Fruit fly (Drosophila melanogaster) whole organism, prepupa: ENCODE measurements around the gene NO66.

ENCODE experiments used
- Blimp-1 ChIP-seq: fragments of 200-800 bp; sonication (Bioruptor generic); optimal IDR thresholded peaks from 3 replicates; lab custom pipeline; 2017; ENCODE audit warnings: missing biosample characterization, missing genetic modification characterization, mild to moderate bottlenecking, moderate library complexity, missing genetic modification reagents
- CG10669 ChIP-seq: fragments of 200-800 bp; sonication (Bioruptor generic); optimal IDR thresholded peaks from 3 replicates; lab custom pipeline; 2018; ENCODE audit warnings: missing biosample characterization, mild to moderate bottlenecking, missing genetic modification characterization, moderate library complexity
- CG11294 ChIP-seq: fragments of 200-800 bp; sonication (Bioruptor generic); IDR thresholded peaks from 2 replicates; pipeline ENCODE4 v1.3.6; 2022; ENCODE audit warnings: missing biosample characterization, missing genetic modification characterization
- CG11762 ChIP-seq: fragments of 200-800 bp; sonication (Bioruptor generic); optimal IDR thresholded peaks from 3 replicates; lab custom pipeline; 2016; ENCODE audit warnings: missing biosample characterization, missing genetic modification characterization; ENCODE audit not compliant: insufficient read depth
- CG11902 ChIP-seq: fragments of 200-800 bp; sonication (Bioruptor generic); optimal IDR thresholded peaks from 3 replicates; lab custom pipeline; 2016; ENCODE audit warnings: missing biosample characterization, missing genetic modification characterization
- CG16779 ChIP-seq: fragments of 200-800 bp; sonication (Bioruptor generic); optimal IDR thresholded peaks from 3 replicates; lab custom pipeline; 2017; ENCODE audit warnings: missing biosample characterization, mild to moderate bottlenecking, missing genetic modification characterization
- CG3032 ChIP-seq: fragments of 200-800 bp; optimal IDR thresholded peaks from 2 replicates; lab custom pipeline; 2019; ENCODE audit warnings: missing biosample characterization, mild to moderate bottlenecking, missing genetic modification characterization, moderate library complexity
- CG31627 ChIP-seq: fragments of 200-800 bp; sonication (Bioruptor generic); optimal IDR thresholded peaks from 3 replicates; lab custom pipeline; 2016; ENCODE audit warnings: missing biosample characterization, missing genetic modification characterization
- CG34406 ChIP-seq: fragments of 200-800 bp; sonication (Bioruptor generic); optimal IDR thresholded peaks from 3 replicates; lab custom pipeline; 2016; ENCODE audit warnings: missing biosample characterization, missing genetic modification characterization
- CG3919 ChIP-seq: fragments of 200-800 bp; sonication (Bioruptor generic); optimal IDR thresholded peaks from 3 replicates; lab custom pipeline; 2016; ENCODE audit warnings: missing biosample characterization, missing genetic modification characterization
- CG4318 ChIP-seq: fragments of 200-800 bp; sonication (Bioruptor generic); optimal IDR thresholded peaks from 3 replicates; lab custom pipeline; 2017; ENCODE audit warnings: missing biosample characterization, mild to moderate bottlenecking, missing genetic modification characterization
- CG6163 ChIP-seq: fragments of 200-800 bp; sonication (Bioruptor generic); IDR thresholded peaks from 3 replicates; pipeline ENCODE4 v1.3.6; 2022; ENCODE audit warnings: missing biosample characterization, missing genetic modification characterization
- CG6854 ChIP-seq: fragments of 200-800 bp; sonication (Bioruptor generic); optimal IDR thresholded peaks from 2 replicates; lab custom pipeline; 2017; ENCODE audit warnings: missing biosample characterization, mild to moderate bottlenecking, missing genetic modification characterization
- CG8319 ChIP-seq: fragments of 200-800 bp; sonication (Bioruptor generic); optimal IDR thresholded peaks from 3 replicates; lab custom pipeline; 2016; ENCODE audit warnings: missing biosample characterization, missing genetic modification characterization
- CG8632 ChIP-seq: fragments of 200-800 bp; sonication (Bioruptor generic); optimal IDR thresholded peaks from 3 replicates; lab custom pipeline; 2016; ENCODE audit warnings: missing biosample characterization, missing genetic modification characterization
- CG9139 ChIP-seq: fragments of 200-800 bp; sonication (Bioruptor generic); optimal IDR thresholded peaks from 3 replicates; lab custom pipeline; 2017; ENCODE audit warnings: missing biosample characterization, mild to moderate bottlenecking, missing genetic modification characterization
- Eip75B ChIP-seq: fragments of 200-800 bp; sonication (Bioruptor generic); optimal IDR thresholded peaks from 3 replicates; lab custom pipeline; 2016; ENCODE audit warnings: missing biosample characterization, missing genetic modification characterization
- Eip78C ChIP-seq: fragments of 200-800 bp; sonication (Bioruptor generic); peaks from one replicate; lab custom pipeline; 2016; ENCODE audit warnings: missing biosample characterization, missing genetic modification characterization
- Eip93F ChIP-seq: fragments of 200-800 bp; sonication (Bioruptor generic); optimal IDR thresholded peaks from 2 replicates; lab custom pipeline; 2016; ENCODE audit warnings: missing biosample characterization, mild to moderate bottlenecking, missing genetic modification characterization
- Ets96B ChIP-seq: fragments of 200-800 bp; optimal IDR thresholded peaks from 2 replicates; lab custom pipeline; 2019; ENCODE audit warnings: missing biosample characterization, mild to moderate bottlenecking, missing genetic modification characterization, moderate library complexity
- Gug ChIP-seq: fragments of 200-800 bp; sonication (Bioruptor generic); IDR thresholded peaks from 2 replicates; pipeline ENCODE4 v1.3.6; 2022; ENCODE audit warnings: missing biosample characterization, missing genetic modification characterization
- Hr4 ChIP-seq: fragments of 200-800 bp; sonication (Bioruptor generic); optimal IDR thresholded peaks from 3 replicates; lab custom pipeline; 2016; ENCODE audit warnings: missing biosample characterization, missing genetic modification characterization
- Lpt ChIP-seq: fragments of 200-800 bp; sonication (Bioruptor generic); optimal IDR thresholded peaks from 3 replicates; lab custom pipeline; 2016; ENCODE audit warnings: missing biosample characterization, missing genetic modification characterization
- Sox102F ChIP-seq: fragments of 200-800 bp; sonication (Bioruptor generic); optimal IDR thresholded peaks from 2 replicates; lab custom pipeline; 2016; ENCODE audit warnings: missing biosample characterization, mild to moderate bottlenecking, missing genetic modification characterization
- Sox15 ChIP-seq: fragments of 200-800 bp; sonication (Bioruptor generic); optimal IDR thresholded peaks from 3 replicates; lab custom pipeline; 2016; ENCODE audit warnings: missing biosample characterization, missing genetic modification characterization
- achi ChIP-seq: fragments of 200-800 bp; sonication (Bioruptor generic); optimal IDR thresholded peaks from 3 replicates; lab custom pipeline; 2016; ENCODE audit warnings: missing biosample characterization, missing genetic modification characterization
- acj6 ChIP-seq: fragments of 200-800 bp; sonication (Bioruptor generic); optimal IDR thresholded peaks from 3 replicates; lab custom pipeline; 2016; ENCODE audit warnings: missing biosample characterization, missing genetic modification characterization
- cyc ChIP-seq: fragments of 200-800 bp; sonication (Bioruptor generic); optimal IDR thresholded peaks from 3 replicates; lab custom pipeline; 2016; ENCODE audit warnings: missing biosample characterization, missing genetic modification characterization
- dac ChIP-seq: fragments of 200-800 bp; sonication (Bioruptor generic); optimal IDR thresholded peaks from 2 replicates; lab custom pipeline; 2017; ENCODE audit warnings: missing biosample characterization, mild to moderate bottlenecking, missing genetic modification characterization
- dsx ChIP-seq: fragments of 200-800 bp; optimal IDR thresholded peaks from 3 replicates; lab custom pipeline; 2019; ENCODE audit warnings: missing biosample characterization, mild to moderate bottlenecking, missing genetic modification characterization, moderate library complexity; ENCODE audit not compliant: poor library complexity, severe bottlenecking
- eg ChIP-seq: fragments of 200-800 bp; sonication (Bioruptor generic); IDR thresholded peaks from 3 replicates; pipeline ENCODE4 v1.3.6; 2022; ENCODE audit warnings: missing biosample characterization, missing genetic modification characterization
- fd59A ChIP-seq: fragments of 200-800 bp; sonication (Bioruptor generic); optimal IDR thresholded peaks from 2 replicates; lab custom pipeline; 2017; ENCODE audit warnings: missing biosample characterization, mild to moderate bottlenecking, missing genetic modification characterization, missing genetic modification reagents
- fkh ChIP-seq: fragments of 200-800 bp; sonication (Bioruptor generic); optimal IDR thresholded peaks from 3 replicates; lab custom pipeline; 2017; ENCODE audit warnings: missing biosample characterization, mild to moderate bottlenecking, missing genetic modification characterization, moderate library complexity
- net ChIP-seq: fragments of 200-800 bp; sonication (Bioruptor generic); optimal IDR thresholded peaks from 3 replicates; lab custom pipeline; 2016; ENCODE audit warnings: missing biosample characterization, missing genetic modification characterization
- pdm3 ChIP-seq: fragments of 200-800 bp; sonication (Bioruptor generic); optimal IDR thresholded peaks from 3 replicates; lab custom pipeline; 2016; ENCODE audit warnings: missing biosample characterization, missing genetic modification characterization
- salr ChIP-seq, 2 experiments: fragments of 200-800 bp; sonication (Bioruptor generic); optimal IDR thresholded peaks; 3 replicates each; lab custom pipeline; 2016 to 2018; ENCODE audit warnings: missing biosample characterization in 2 of 2, missing genetic modification characterization in 2 of 2, mild to moderate bottlenecking in 1 of 2
- spab ChIP-seq: fragments of 200-800 bp; sonication (Bioruptor generic); optimal IDR thresholded peaks from 2 replicates; lab custom pipeline; 2017; ENCODE audit warnings: missing biosample characterization, mild to moderate bottlenecking, missing genetic modification characterization, missing genetic modification reagents
- svp ChIP-seq: fragments of 200-800 bp; sonication (Bioruptor generic); peaks from one replicate; lab custom pipeline; 2016; ENCODE audit warnings: missing biosample characterization, missing genetic modification characterization

Gene NO66

dm6 chrX:4324781-4325180 lies 5.5 kb downstream of the NO66 start (continued):
- TF ChIP-seq Hr4 (GFP tag; lab: Kevin White, UChicago): peak; percentile 98
- peak; percentile 99 for TF ChIP-seq CG3919 (GFP tag; lab: Kevin White, UChicago)
- TF ChIP-seq spab: peak; percentile 95
- peak; percentile 98 for TF ChIP-seq CG10669 (GFP tag; lab: Kevin White, UChicago)
- TF ChIP-seq Blimp-1 (GFP tag; lab: Kevin White, UChicago): peak; percentile 96
- peak; percentile 96 for TF ChIP-seq CG16779
- peak; percentile 100 for TF ChIP-seq svp (GFP tag; lab: Kevin White, UChicago)
- TF ChIP-seq dac: peak; percentile 95
- peak; percentile 94 for TF ChIP-seq dsx (GFP tag; lab: Kevin White, UChicago)
- peak; percentile 99 for TF ChIP-seq CG8632 (GFP tag; lab: Kevin White, UChicago)
- TF ChIP-seq CG31627 (GFP tag; lab: Kevin White, UChicago): peak; percentile 100
- TF ChIP-seq CG6854 (GFP tag; lab: Kevin White, UChicago): peak; percentile 98
- TF ChIP-seq CG34406 (GFP tag; lab: Kevin White, UChicago): peak; percentile 99
- TF ChIP-seq fd59A (GFP tag; lab: Kevin White, UChicago): peak; percentile 98
- TF ChIP-seq Ets96B (tag; lab: Kevin White, UChicago): peak; percentile 97
- peak; percentile 98 for TF ChIP-seq CG11762
- TF ChIP-seq CG9139: peak; percentile 94
- TF ChIP-seq CG11902: peak; percentile 99
- TF ChIP-seq pdm3 (GFP tag; lab: Kevin White, UChicago): peak; percentile 99
- TF ChIP-seq, all 60 proteins: peak for 60

- no peak for TF ChIP-seq fd59A (GFP tag; lab: Kevin White, UChicago)
- no peak for TF ChIP-seq Eip93F (GFP tag; lab: Kevin White, UChicago)
- peak in 1 of 2 experiments; percentile 13 for TF ChIP-seq salr (GFP tag; optimal IDR thresholded peaks at IDR 0.05; lab: Kevin White, UChicago)
- TF ChIP-seq CG9139: no peak
- no peak for TF ChIP-seq CG8319
- TF ChIP-seq eg (GFP tag; lab: Robert Waterston, UW): peak; percentile 37; the same call in 2 of the 3 replicates
- TF ChIP-seq Gug (GFP tag; lab: Robert Waterston, UW): no peak
- no peak for TF ChIP-seq CG11902
- TF ChIP-seq fkh (GFP tag; lab: Kevin White, UChicago): no peak
- TF ChIP-seq CG31627 (GFP tag; lab: Kevin White, UChicago): no peak
- no peak for TF ChIP-seq CG4318 (GFP tag; lab: Kevin White, UChicago)
- TF ChIP-seq net (GFP tag; lab: Kevin White, UChicago): no peak
- no peak for TF ChIP-seq spab
- no peak for TF ChIP-seq CG11294 (GFP tag; lab: Robert Waterston, UW)
- TF ChIP-seq Sox102F (GFP tag; lab: Kevin White, UChicago): no peak
- peak; percentile 70 for TF ChIP-seq Eip78C (GFP tag; lab: Kevin White, UChicago)
- no peak for TF ChIP-seq CG3032
- no peak for TF ChIP-seq Lpt (GFP tag; lab: Kevin White, UChicago)
- TF ChIP-seq CG6854 (GFP tag; lab: Kevin White, UChicago): no peak
- peak; percentile 33 for TF ChIP-seq CG10669 (GFP tag; lab: Kevin White, UChicago)
- no peak for TF ChIP-seq cyc
- no peak for TF ChIP-seq Ets96B (tag; lab: Kevin White, UChicago)
- TF ChIP-seq Eip75B (GFP tag; lab: Kevin White, UChicago): no peak
- TF ChIP-seq Sox15 (GFP tag; lab: Kevin White, UChicago): no peak
- no peak for TF ChIP-seq acj6 (GFP tag; lab: Kevin White, UChicago)
- TF ChIP-seq CG6163: peak; percentile 51; the same call in 1 of the 3 replicates
- TF ChIP-seq CG3919 (GFP tag; lab: Kevin White, UChicago): no peak
- TF ChIP-seq CG8632 (GFP tag; lab: Kevin White, UChicago): no peak
Observed at dm6 chrX:4325346-4325745, 6.1 kb downstream of the NO66 start.

dm6 chrX:4329357-4329756 lies 10.1 kb downstream of the NO66 start, which contains the start of gene CG12693:
Gene CG12693, minus strand, starts transcription at chrX:4329457.
- TF ChIP-seq achi (GFP tag; lab: Kevin White, UChicago) (no peak), pdm3 (GFP tag; lab: Kevin White, UChicago) (no peak), Ets96B (tag; lab: Kevin White, UChicago) (no peak), eg (GFP tag; lab: Robert Waterston, UW) (no peak)
- TF ChIP-seq, all 60 proteins: peak for 0
